Worm (Caenorhabditis elegans) whole organism, midembryonic: Measurements from ENCODE around the gene F19B6.1.

Source experiments
- cog-1 ChIP-seq: sonication (generic microtip); optimal IDR thresholded peaks from 2 replicates; lab custom pipeline; 2016; ENCODE audit warnings: missing genetic modification characterization, missing compliant biosample characterization
- flt-1 ChIP-seq: fragments of 200-800 bp; sonication (Bioruptor generic); IDR thresholded peaks from 2 replicates; pipeline ENCODE4 v1.3.6; 2022; ENCODE audit warnings: missing genetic modification characterization, missing compliant biosample characterization
- klf-2 ChIP-seq: fragments of 200-800 bp; sonication (Bioruptor generic); conservative IDR thresholded peaks from 2 replicates; pipeline ENCODE4 v1.3.6; 2022; ENCODE audit warnings: missing genetic modification reagents, missing genetic modification characterization, missing compliant biosample characterization
- ref-1 ChIP-seq: fragments of 200-800 bp; sonication (Bioruptor generic); conservative IDR thresholded peaks from 2 replicates; pipeline ENCODE4 v1.3.6; 2022; ENCODE audit warnings: missing genetic modification reagents, missing genetic modification characterization, missing compliant biosample characterization
- tab-1 ChIP-seq: fragments of 200-800 bp; sonication (Bioruptor generic); IDR thresholded peaks from 2 replicates; pipeline ENCODE4 v1.3.6; 2022; ENCODE audit warnings: missing genetic modification characterization, missing compliant biosample characterization
- ztf-29 ChIP-seq: fragments of 200-800 bp; sonication (Bioruptor generic); IDR thresholded peaks from 2 replicates; pipeline ENCODE4 v1.3.6; 2022; ENCODE audit warnings: missing genetic modification reagents, missing genetic modification characterization, missing compliant biosample characterization

ce11 chrIV:12334708-12335107, 1.2 kb downstream of the F19B6.1 start:
- no peak for TF ChIP-seq tab-1
- TF ChIP-seq ref-1 (GFP tag; lab: Robert Waterston, UW): no peak
- TF ChIP-seq cog-1 (tag; lab: Kevin White, UChicago): no peak
- TF ChIP-seq ztf-29 (GFP tag; lab: Robert Waterston, UW): no peak
- no peak for TF ChIP-seq klf-2 (GFP tag; lab: Robert Waterston, UW)
- TF ChIP-seq flt-1 (GFP tag; lab: Robert Waterston, UW): no peak
